Worm (Caenorhabditis elegans): Measurements from ENCODE around the gene F37B4.15.

- TF ChIP-seq mes-4 (tag; optimal IDR thresholded peaks at IDR 0.05) (no peak), nfya-1 (tag; optimal IDR thresholded peaks at IDR 0.05; ENCODE audit: borderline replicate concordance, insufficient read depth) (no peak), bed-2 (GFP tag; IDR thresholded peaks at IDR 0.05) (no peak)
Measured at ce11 chrV:2845771-2846170, 46.3 kb upstream of the F37B4.15 start, which contains the start of gene srj-44.

Data from whole organism, young adult.